Worm (Caenorhabditis elegans) whole organism, young adult: ENCODE measurements around the gene F36G3.1.

Experiments used
- F33H1.4 ChIP-seq: fragments of 200-800 bp; sonication (Bioruptor generic); IDR thresholded peaks from 2 replicates; pipeline ENCODE4 v1.3.6; 2022; ENCODE audit warnings: missing genetic modification reagents, missing genetic modification characterization, missing compliant biosample characterization
- F49E8.2 ChIP-seq: sonication (generic microtip); optimal IDR thresholded peaks from 3 replicates; lab custom pipeline; 2017; ENCODE audit warnings: missing genetic modification characterization, mild to moderate bottlenecking, missing compliant biosample characterization, antibody characterized with exemption, moderate library complexity; ENCODE audit not compliant: insufficient read depth
- cebp-1 ChIP-seq, 2 experiments: fragments of 200-800 bp in 1 of 2; sonication (Bioruptor generic) in 1 of 2; sonication (generic microtip) in 1 of 2; IDR thresholded peaks in 1 of 2; optimal IDR thresholded peaks in 1 of 2; 2 replicates each; pipeline versions ENCODE4 v1.3.6 to Lab custom; 2017 to 2022; ENCODE audit warnings: missing compliant biosample characterization in 2 of 2, missing genetic modification characterization in 2 of 2, mild to moderate bottlenecking in 1 of 2, missing genetic modification reagents in 1 of 2, moderate library complexity in 1 of 2
- lag-1 ChIP-seq: fragments of 200-800 bp; sonication (Bioruptor generic); IDR thresholded peaks from 2 replicates; pipeline ENCODE4 v1.3.6; 2022; ENCODE audit warnings: missing genetic modification reagents, missing genetic modification characterization, missing compliant biosample characterization
- madf-6 ChIP-seq: fragments of 200-800 bp; sonication (Bioruptor generic); IDR thresholded peaks from 2 replicates; pipeline ENCODE4 v1.3.6; 2022; ENCODE audit warnings: missing genetic modification reagents, missing genetic modification characterization, missing compliant biosample characterization
- mel-28 ChIP-seq: sonication (generic microtip); optimal IDR thresholded peaks from 2 replicates; lab custom pipeline; 2016; ENCODE audit warnings: borderline replicate concordance, mild to moderate bottlenecking, missing genetic modification characterization, missing compliant biosample characterization
- pha-4 ChIP-seq: fragments of 150-350 bp; sonication (generic microtip); optimal IDR thresholded peaks from 2 replicates; lab custom pipeline; 2014; ENCODE audit warnings: missing biosample characterization, missing genetic modification reagents, missing genetic modification characterization
- sptf-2 ChIP-seq: fragments of 200-800 bp; sonication (Bioruptor generic); optimal IDR thresholded peaks from 2 replicates; lab custom pipeline; 2018; ENCODE audit warnings: mild to moderate bottlenecking, missing genetic modification characterization, missing compliant biosample characterization
- unc-130 ChIP-seq: sonication (generic microtip); optimal IDR thresholded peaks from 2 replicates; lab custom pipeline; 2016; ENCODE audit warnings: missing genetic modification reagents, missing genetic modification characterization, missing compliant biosample characterization

DNA sequence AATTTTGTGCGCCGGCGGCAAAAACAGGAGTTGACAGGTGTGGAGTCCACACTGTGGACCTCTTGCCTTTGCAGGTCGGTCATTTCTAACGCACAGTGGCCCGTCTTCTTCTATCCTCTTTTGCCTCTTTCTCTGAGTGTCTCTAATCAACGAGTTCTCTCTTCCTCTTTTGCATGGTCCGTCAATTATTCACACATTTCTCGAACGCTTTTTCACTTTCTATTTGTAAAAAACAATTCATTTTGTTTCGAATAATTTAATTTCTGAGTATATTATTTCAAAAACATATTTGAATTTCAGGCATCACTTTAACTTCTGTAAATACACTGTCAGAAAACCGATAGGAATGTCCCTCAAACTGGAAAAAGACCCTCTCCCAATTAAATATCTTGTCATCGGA, 32.0 kb downstream of the F36G3.1 start, which contains the start of gene T09B9.1:
- no peak for TF ChIP-seq cebp-1 (GFP tag; IDR thresholded peaks at IDR 0.05; lab: Robert Waterston, UW)
- TF ChIP-seq cebp-1 (tag; optimal IDR thresholded peaks at IDR 0.05; lab: Kevin White, UChicago) = no peak
- TF ChIP-seq pha-4 = no peak
- no peak for TF ChIP-seq F33H1.4 (GFP tag; lab: Robert Waterston, UW)
- TF ChIP-seq F49E8.2 (tag; lab: Kevin White, UChicago) = no peak
- TF ChIP-seq sptf-2 = no peak
- no peak for TF ChIP-seq lag-1
- TF ChIP-seq unc-130 (GFP tag; lab: Kevin White, UChicago) = no peak
- TF ChIP-seq mel-28 (tag; lab: Kevin White, UChicago) = no peak
- no peak for TF ChIP-seq madf-6 (GFP tag; lab: Robert Waterston, UW)
